Fruit fly (Drosophila melanogaster) whole organism, wandering third instar larva: ENCODE measurements around the gene UBL3.

Experiments
- CG32264 ChIP-seq: fragments of 200-800 bp; sonication (Bioruptor generic); optimal IDR thresholded peaks from 2 replicates; lab custom pipeline; 2016; ENCODE audit warnings: missing biosample characterization, missing genetic modification characterization
- Dif ChIP-seq: fragments of 200-275, 200-300 bp; sonication (Bioruptor generic); optimal IDR thresholded peaks from 2 replicates; lab custom pipeline; 2018; ENCODE audit warnings: missing biosample characterization, missing genetic modification characterization; ENCODE audit not compliant: partially characterized antibody
- Mio ChIP-seq: sonication (Bioruptor generic); optimal IDR thresholded peaks from 2 replicates; lab custom pipeline; 2016; ENCODE audit warnings: missing biosample characterization, missing genetic modification characterization
- Myc ChIP-seq: fragments of >200 bp; optimal IDR thresholded peaks from 2 replicates; lab custom pipeline; 2017
- OdsH ChIP-seq: fragments of 200-800 bp; sonication (Bioruptor generic); optimal IDR thresholded peaks from 2 replicates; lab custom pipeline; 2016; ENCODE audit warnings: missing biosample characterization, mild to moderate bottlenecking, missing genetic modification characterization
- Vsx2 ChIP-seq: fragments of 200-300, 225-300 bp; sonication (Bioruptor generic); optimal IDR thresholded peaks from 2 replicates; lab custom pipeline; 2018; ENCODE audit warnings: missing biosample characterization, missing genetic modification characterization; ENCODE audit not compliant: partially characterized antibody
- fru ChIP-seq: fragments of 200-800 bp; sonication (Bioruptor generic); optimal IDR thresholded peaks from 3 replicates; lab custom pipeline; 2016; ENCODE audit warnings: missing biosample characterization, mild to moderate bottlenecking, missing genetic modification characterization
- jim ChIP-seq: fragments of 175-275, 200-325 bp; sonication (Bioruptor generic); optimal IDR thresholded peaks from 2 replicates; lab custom pipeline; 2016; ENCODE audit warnings: missing biosample characterization, mild to moderate bottlenecking, missing genetic modification characterization
- lola ChIP-seq: fragments of >200 bp; optimal IDR thresholded peaks from 2 replicates; lab custom pipeline; 2017; ENCODE audit warnings: missing biosample characterization, missing genetic modification characterization
- pan ChIP-seq: fragments of >200 bp; optimal IDR thresholded peaks from 2 replicates; lab custom pipeline; 2017
- psq ChIP-seq: fragments of 200-800 bp; sonication (Bioruptor generic); optimal IDR thresholded peaks from 3 replicates; lab custom pipeline; 2017; ENCODE audit warnings: missing biosample characterization, mild to moderate bottlenecking, missing genetic modification characterization, moderate library complexity
- rgr ChIP-seq: fragments of 200-800 bp; sonication (Bioruptor generic); optimal IDR thresholded peaks from 3 replicates; lab custom pipeline; 2016; ENCODE audit warnings: missing biosample characterization, mild to moderate bottlenecking, missing genetic modification characterization
- sv ChIP-seq: fragments of 200-800 bp; sonication (Bioruptor generic); optimal IDR thresholded peaks from 3 replicates; lab custom pipeline; 2016; ENCODE audit warnings: missing biosample characterization, missing genetic modification characterization

DNA sequence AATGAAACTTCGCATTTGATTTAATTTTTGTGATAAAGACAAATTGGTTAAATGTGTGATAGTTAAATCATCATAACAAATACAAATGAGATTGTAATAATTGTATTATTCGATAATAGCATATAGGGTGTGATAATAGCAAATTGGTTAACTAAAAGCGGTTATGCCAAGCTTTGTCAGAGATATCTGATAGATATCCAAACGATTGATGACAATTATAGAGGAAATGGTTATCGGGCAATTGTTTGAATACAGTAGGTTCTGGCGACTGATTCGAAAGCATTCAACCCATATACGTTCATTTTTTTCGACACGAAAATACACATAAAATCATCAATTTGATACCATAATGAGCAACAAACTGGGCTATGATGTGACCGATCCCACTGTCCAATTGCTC is 43.7 kb downstream of the UBL3 start, which contains the start of gene CG8509:
- TF ChIP-seq lola (GFP tag; lab: Kevin White, UChicago) = no peak
- TF ChIP-seq Vsx2 (GFP tag; lab: Kevin White, UChicago) = no peak
- no peak for TF ChIP-seq Dif (GFP tag; lab: Kevin White, UChicago)
- TF ChIP-seq psq (GFP tag; lab: Kevin White, UChicago) = no peak
- no peak for TF ChIP-seq OdsH (GFP tag; lab: Kevin White, UChicago)
- no peak for TF ChIP-seq jim
- no peak for TF ChIP-seq rgr (GFP tag; lab: Kevin White, UChicago)
- no peak for TF ChIP-seq CG32264 (GFP tag; lab: Kevin White, UChicago)
- no peak for TF ChIP-seq sv (GFP tag; lab: Kevin White, UChicago)
- no peak for TF ChIP-seq Myc (lab: Kevin White, UChicago)
- no peak for TF ChIP-seq pan (lab: Kevin White, UChicago)
- no peak for TF ChIP-seq fru (GFP tag; lab: Kevin White, UChicago)
- no peak for TF ChIP-seq Mio (GFP tag; lab: Kevin White, UChicago)
